Worm (Caenorhabditis elegans): ENCODE data around the gene dhhc-6.

- TF ChIP-seq egl-27 (tag; optimal IDR thresholded peaks at IDR 0.05) (no peak), elt-3 (tag; optimal IDR thresholded peaks at IDR 0.05) (no peak), fkh-10 (GFP tag; optimal IDR thresholded peaks at IDR 0.05) (no peak), pha-4 (tag; optimal IDR thresholded peaks at IDR 0.05) (peak; percentile 23), lin-39 (tag; optimal IDR thresholded peaks at IDR 0.05) (no peak), elt-1 (tag; optimal IDR thresholded peaks at IDR 0.05) (no peak), tbx-2 (tag; optimal IDR thresholded peaks at IDR 0.05) (no peak), nhr-12 (tag; optimal IDR thresholded peaks at IDR 0.05) (no peak), nhr-11 (tag; optimal IDR thresholded peaks at IDR 0.05) (no peak), nhr-76 (tag; optimal IDR thresholded peaks at IDR 0.05) (no peak)
These were observed 4.0 kb downstream of the dhhc-6 start for ce11 chrIV:12128708-12129107.

Measured in whole organism, L3 larva.